Worm (Caenorhabditis elegans) whole organism, midembryonic: Measurements from ENCODE around the gene F01D5.7.
"Not testable (repeated sequence)": the region's sequence is repeated elsewhere in the genome, so short reads cannot be mapped to it uniquely, and the experiment has no call there.

Source experiments
- T22C8.4 ChIP-seq: fragments of 200-800 bp; sonication (Bioruptor generic); IDR thresholded peaks from 2 replicates; pipeline ENCODE4 v1.3.6; 2022; ENCODE audit warnings: missing genetic modification characterization, missing compliant biosample characterization
- cog-1 ChIP-seq: sonication (generic microtip); optimal IDR thresholded peaks from 2 replicates; lab custom pipeline; 2016; ENCODE audit warnings: missing genetic modification characterization, missing compliant biosample characterization
- flt-1 ChIP-seq: fragments of 200-800 bp; sonication (Bioruptor generic); IDR thresholded peaks from 2 replicates; pipeline ENCODE4 v1.3.6; 2022; ENCODE audit warnings: missing genetic modification characterization, missing compliant biosample characterization
- klf-2 ChIP-seq: fragments of 200-800 bp; sonication (Bioruptor generic); conservative IDR thresholded peaks from 2 replicates; pipeline ENCODE4 v1.3.6; 2022; ENCODE audit warnings: missing genetic modification reagents, missing genetic modification characterization, missing compliant biosample characterization
- med-1 ChIP-seq: sonication (generic microtip); optimal IDR thresholded peaks from 2 replicates; lab custom pipeline; 2017; ENCODE audit warnings: missing genetic modification characterization, mild to moderate bottlenecking, missing compliant biosample characterization, antibody characterized with exemption, missing genetic modification reagents; ENCODE audit not compliant: insufficient read depth
- ref-1 ChIP-seq: fragments of 200-800 bp; sonication (Bioruptor generic); conservative IDR thresholded peaks from 2 replicates; pipeline ENCODE4 v1.3.6; 2022; ENCODE audit warnings: missing genetic modification reagents, missing genetic modification characterization, missing compliant biosample characterization
- tab-1 ChIP-seq: fragments of 200-800 bp; sonication (Bioruptor generic); IDR thresholded peaks from 2 replicates; pipeline ENCODE4 v1.3.6; 2022; ENCODE audit warnings: missing genetic modification characterization, missing compliant biosample characterization
- ztf-23 ChIP-seq: fragments of 200-800 bp; sonication (Bioruptor generic); IDR thresholded peaks from 2 replicates; pipeline ENCODE4 v1.3.6; 2022; ENCODE audit warnings: missing genetic modification reagents, missing genetic modification characterization, missing compliant biosample characterization
- ztf-29 ChIP-seq: fragments of 200-800 bp; sonication (Bioruptor generic); IDR thresholded peaks from 2 replicates; pipeline ENCODE4 v1.3.6; 2022; ENCODE audit warnings: missing genetic modification reagents, missing genetic modification characterization, missing compliant biosample characterization

F01D5.7 gene

DNA sequence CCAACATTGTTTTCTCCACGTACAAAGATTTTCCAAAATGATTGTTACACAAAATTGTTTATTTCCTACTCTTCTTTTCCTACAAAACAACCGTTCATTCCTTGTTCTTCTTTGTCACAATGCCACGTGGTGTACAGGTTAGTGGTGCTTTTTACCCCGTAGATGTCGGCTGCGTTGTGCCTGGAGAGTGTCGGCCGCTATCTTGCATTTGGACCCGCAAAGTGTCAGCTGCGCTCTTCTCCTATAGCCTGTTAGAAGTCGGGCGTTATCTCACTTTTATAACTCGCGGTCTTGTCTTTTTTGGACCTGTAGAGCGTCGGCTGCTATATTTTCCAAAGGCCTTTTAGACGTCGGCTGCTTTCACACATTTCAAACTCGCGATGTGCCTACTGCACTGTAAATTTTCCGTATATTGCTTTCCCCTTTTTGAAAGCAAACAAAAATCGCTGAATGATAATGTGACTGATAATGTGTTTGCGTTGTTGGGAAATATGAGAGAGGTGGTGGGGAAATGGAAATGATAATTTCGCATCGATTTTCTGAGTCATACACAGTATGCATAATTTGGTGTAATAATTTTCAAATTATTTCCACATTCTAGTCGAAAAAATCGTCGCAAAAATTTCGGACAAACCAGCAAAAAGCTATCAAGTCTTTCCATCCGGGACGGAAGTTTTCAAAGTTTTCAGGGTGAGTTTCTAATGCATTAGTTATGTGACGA lies 2.4 kb downstream of the F01D5.7 start, which contains the start of gene F01D5.8:
F01D5.8 (plus strand) TSS at position 51 of the 721 bp plus-strand sequence.
- no peak for TF ChIP-seq T22C8.4 (GFP tag; lab: Robert Waterston, UW)
- TF ChIP-seq flt-1 (GFP tag; lab: Robert Waterston, UW), result no peak
- TF ChIP-seq ref-1 (GFP tag; lab: Robert Waterston, UW), result no peak
- TF ChIP-seq cog-1 (tag; lab: Kevin White, UChicago), result no peak
- no peak for TF ChIP-seq tab-1 (GFP tag; lab: Robert Waterston, UW)
- no peak for TF ChIP-seq ztf-29
- no peak for TF ChIP-seq klf-2 (GFP tag; lab: Robert Waterston, UW)
- no peak for TF ChIP-seq ztf-23 (GFP tag; lab: Robert Waterston, UW)
- no peak for TF ChIP-seq med-1 (GFP tag; lab: Kevin White, UChicago)

DNA sequence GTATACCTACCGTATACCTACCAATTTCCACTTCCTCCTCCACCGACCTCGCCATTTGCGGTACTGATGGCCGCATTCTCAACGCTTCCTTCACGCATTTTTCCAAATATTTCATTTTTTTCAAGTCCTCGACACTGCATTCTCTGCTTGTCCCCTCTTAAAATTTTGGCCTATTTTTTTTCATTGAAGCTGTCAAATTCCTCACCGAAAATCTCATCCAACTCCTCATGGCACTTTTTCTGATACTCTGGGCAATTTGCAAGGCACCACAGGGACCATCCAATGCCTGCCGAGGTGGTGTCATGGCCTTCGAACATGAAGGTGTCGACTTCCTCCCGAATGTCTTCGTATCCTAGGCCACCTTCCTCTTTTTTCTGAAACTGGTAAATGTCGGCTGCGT lies 6.2 kb downstream of the F01D5.7 start:
- no peak for TF ChIP-seq flt-1 (GFP tag; lab: Robert Waterston, UW)
- TF ChIP-seq med-1 (GFP tag; lab: Kevin White, UChicago), result no peak
- no peak for TF ChIP-seq tab-1 (GFP tag; lab: Robert Waterston, UW)
- no peak for TF ChIP-seq ztf-29
- no peak for TF ChIP-seq klf-2 (GFP tag; lab: Robert Waterston, UW)
- no peak for TF ChIP-seq cog-1 (tag; lab: Kevin White, UChicago)
- TF ChIP-seq ref-1 (GFP tag; lab: Robert Waterston, UW), result no peak
- TF ChIP-seq T22C8.4 (GFP tag; lab: Robert Waterston, UW), result no peak
- no peak for TF ChIP-seq ztf-23 (GFP tag; lab: Robert Waterston, UW)

DNA sequence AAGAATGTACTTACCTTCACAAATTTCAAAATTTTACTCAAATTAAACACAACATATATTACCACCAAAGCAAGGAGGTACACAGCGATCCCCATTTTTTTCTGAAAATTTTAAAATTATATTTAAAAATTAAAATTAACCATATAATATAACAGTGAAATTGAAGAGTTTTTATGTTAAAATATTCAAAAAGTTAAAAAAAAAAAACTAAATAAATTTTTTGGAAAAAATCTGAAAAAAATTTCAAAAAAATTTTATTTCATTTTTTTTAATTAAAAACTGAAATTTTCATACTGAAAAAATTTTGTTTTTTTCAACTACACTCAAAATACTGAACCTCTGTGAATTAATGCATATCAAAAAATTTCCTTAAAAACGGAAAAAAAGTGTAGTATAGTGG lies 8.4 kb downstream of the F01D5.7 start, which contains the start of gene cyp-37A1:
cyp-37A1 (minus strand) TSS at position 101 of the 400 bp plus-strand sequence.
- TF ChIP-seq klf-2 (GFP tag; lab: Robert Waterston, UW), result no peak
- no peak for TF ChIP-seq cog-1 (tag; lab: Kevin White, UChicago)
- no peak for TF ChIP-seq ref-1 (GFP tag; lab: Robert Waterston, UW)
- TF ChIP-seq ztf-23 (GFP tag; lab: Robert Waterston, UW), result no peak
- no peak for TF ChIP-seq flt-1 (GFP tag; lab: Robert Waterston, UW)
- TF ChIP-seq med-1 (GFP tag; lab: Kevin White, UChicago), result no peak
- TF ChIP-seq ztf-29, result no peak
- no peak for TF ChIP-seq T22C8.4 (GFP tag; lab: Robert Waterston, UW)
- no peak for TF ChIP-seq tab-1 (GFP tag; lab: Robert Waterston, UW)

DNA sequence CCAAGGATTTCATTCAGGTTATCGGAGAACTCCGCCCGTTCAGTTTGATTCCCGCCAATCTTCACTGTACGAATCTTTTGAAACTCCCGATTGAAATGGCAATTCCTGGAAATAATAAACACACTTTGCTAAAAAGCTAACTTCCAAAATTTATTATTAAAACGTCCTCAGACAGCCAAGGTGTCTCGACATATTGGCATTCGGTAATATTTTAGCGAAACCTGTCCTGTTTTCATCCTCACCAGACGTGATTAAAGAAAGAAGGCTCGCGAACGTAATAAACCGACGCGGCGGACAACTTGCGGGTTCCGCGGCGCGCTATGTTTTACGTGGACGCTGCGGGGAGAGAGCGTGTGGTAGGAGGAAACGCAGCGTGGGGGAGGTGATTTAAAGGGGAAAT lies 9.7 kb downstream of the F01D5.7 start:
- peak; percentile 22; the same call in 1 of the 2 replicates for TF ChIP-seq ztf-23 (GFP tag; lab: Robert Waterston, UW)
- TF ChIP-seq med-1 (GFP tag; lab: Kevin White, UChicago), result no peak

DNA sequence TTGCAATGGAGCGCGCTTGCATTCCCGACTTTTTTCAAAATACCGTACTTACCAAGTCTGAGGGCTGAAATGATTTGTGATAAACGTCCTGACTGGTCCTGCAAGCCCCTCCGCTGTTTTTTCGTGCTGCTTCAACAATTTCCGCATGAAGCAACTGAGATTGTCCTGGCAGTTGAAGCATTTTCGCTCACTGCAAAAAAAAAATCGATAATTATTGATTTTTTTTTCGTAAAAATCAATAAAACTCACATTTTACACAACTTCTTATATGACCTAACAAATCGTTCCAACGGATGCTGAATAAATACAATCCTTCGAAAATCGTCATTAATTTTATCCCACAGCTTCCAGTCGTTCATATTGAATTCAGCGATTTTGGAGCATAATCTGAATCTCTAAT lies 10.4 kb downstream of the F01D5.7 start:
- TF ChIP-seq tab-1 (GFP tag; lab: Robert Waterston, UW) (no peak), T22C8.4 (GFP tag; lab: Robert Waterston, UW) (peak; percentile 76; the same call in 1 of the 2 replicates)

DNA sequence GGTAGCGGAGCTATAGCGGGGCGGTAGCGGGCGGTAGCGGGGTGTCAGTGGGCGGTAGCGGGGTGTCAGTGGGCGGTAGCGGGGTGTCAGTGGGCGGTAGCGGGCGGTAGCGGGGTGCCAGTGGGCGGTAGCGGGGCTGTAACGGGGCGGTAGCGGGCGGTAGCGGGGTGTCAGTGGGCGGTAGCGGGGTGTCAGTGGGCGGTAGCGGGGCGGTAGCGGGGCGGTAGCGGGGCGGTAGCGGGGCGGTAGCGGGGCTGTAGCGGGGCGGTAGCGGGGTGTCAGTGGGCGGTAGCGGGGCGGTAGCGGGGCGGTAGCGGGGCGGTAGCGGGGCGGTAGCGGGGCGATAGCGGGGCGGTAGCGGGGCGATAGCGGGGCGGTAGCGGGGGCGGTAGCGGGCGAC lies 11.2 kb downstream of the F01D5.7 start:
- 0 out of 2 replicates have a peak, but pooled peaks have one; percentile 75 for TF ChIP-seq tab-1 (GFP tag; lab: Robert Waterston, UW)
- peak; percentile 19; the same call in 1 of the 2 replicates for TF ChIP-seq ztf-29
- TF ChIP-seq ref-1 (GFP tag; lab: Robert Waterston, UW), result peak; percentile 51; the same call in 1 of the 2 replicates
- peak; percentile 76; the same call in 1 of the 2 replicates for TF ChIP-seq flt-1 (GFP tag; lab: Robert Waterston, UW)
- TF ChIP-seq ztf-23 (GFP tag; lab: Robert Waterston, UW), result 0 out of 2 replicates have a peak, but pooled peaks have one; percentile 59
- TF ChIP-seq T22C8.4 (GFP tag; lab: Robert Waterston, UW), result peak; percentile 42; the same call in 1 of the 2 replicates

DNA sequence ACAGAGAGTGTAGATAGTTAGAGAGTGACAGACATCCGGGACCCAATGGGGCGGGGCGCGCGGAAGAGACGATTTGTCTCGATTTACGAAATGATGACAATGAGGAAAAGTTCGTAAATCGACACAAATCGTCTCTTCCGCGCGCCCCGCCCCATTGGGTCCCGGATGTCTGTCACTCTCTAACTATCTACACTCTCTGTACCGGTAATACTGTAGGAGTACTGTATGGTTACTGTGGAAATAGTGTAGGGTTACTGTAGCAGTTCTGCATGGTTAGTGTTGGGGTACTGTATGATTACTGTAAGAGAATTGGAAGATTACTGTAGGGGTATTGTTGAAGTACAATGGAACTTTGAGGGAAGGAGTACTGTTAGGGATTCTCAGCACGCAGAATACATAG lies 12.8 kb downstream of the F01D5.7 start, which contains the start of gene F01D5.10:
F01D5.10 (minus strand) TSS at position 101 of the 400 bp plus-strand sequence.
- not testable (repeated sequence) for TF ChIP-seq T22C8.4 (GFP tag; lab: Robert Waterston, UW); ztf-29; klf-2 (GFP tag; lab: Robert Waterston, UW)

DNA sequence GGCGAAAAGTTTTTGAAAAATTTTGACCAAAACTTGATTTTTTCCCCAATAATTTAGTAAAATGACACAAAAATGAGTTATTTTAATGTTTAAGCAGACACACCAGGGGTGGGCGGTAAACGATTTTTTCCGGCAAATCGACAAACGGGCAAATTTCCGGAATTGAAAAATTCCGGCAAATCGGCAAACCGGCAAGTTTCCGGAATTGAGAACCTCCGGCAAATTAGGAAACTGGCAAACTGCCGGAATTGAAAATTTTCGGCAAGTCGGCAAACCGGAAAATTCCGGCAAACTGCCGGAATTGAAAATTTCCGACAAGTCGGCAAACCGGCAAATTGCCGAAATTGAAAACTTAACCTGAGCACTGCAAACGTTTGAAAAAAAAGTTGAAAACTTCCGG lies 24.2 kb downstream of the F01D5.7 start:
- TF ChIP-seq ref-1 (GFP tag; lab: Robert Waterston, UW) (no peak), med-1 (GFP tag; lab: Kevin White, UChicago) (no peak), ztf-29 (no peak), ztf-23 (GFP tag; lab: Robert Waterston, UW) (no peak), tab-1 (GFP tag; lab: Robert Waterston, UW) (no peak)

DNA sequence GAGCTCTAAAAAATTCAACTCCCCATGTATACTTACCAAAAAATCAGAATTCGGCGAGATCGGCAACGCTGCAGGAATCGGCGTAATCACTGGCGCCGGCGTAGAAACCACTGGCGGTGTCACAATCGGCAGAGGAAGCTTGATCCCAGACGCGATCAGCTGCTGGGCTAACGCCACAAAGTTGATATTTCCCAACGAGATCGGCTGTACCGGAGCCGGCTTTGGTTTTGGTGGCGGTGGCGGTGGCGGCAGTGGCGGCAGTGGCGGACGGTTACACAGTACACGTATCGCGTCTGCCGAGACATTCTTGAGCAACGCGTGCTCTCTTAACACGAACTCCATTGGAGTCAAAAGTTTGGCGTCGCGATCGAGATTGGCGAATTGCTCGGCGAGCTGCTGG lies 26.1 kb downstream of the F01D5.7 start:
- TF ChIP-seq ztf-23 (GFP tag; lab: Robert Waterston, UW) (no peak), tab-1 (GFP tag; lab: Robert Waterston, UW) (no peak), flt-1 (GFP tag; lab: Robert Waterston, UW) (no peak), ref-1 (GFP tag; lab: Robert Waterston, UW) (no peak), T22C8.4 (GFP tag; lab: Robert Waterston, UW) (no peak), med-1 (GFP tag; lab: Kevin White, UChicago) (no peak), ztf-29 (no peak), cog-1 (tag; lab: Kevin White, UChicago) (no peak), klf-2 (GFP tag; lab: Robert Waterston, UW) (no peak)
